Fruit fly (Drosophila melanogaster) whole organism, prepupa: ENCODE measurements around the gene Sps2.
A peak's percentile ranks its signal among the peaks of the same experiment; 100 is the strongest.

Experiments
- CG10631 ChIP-seq: fragments of 200-800 bp; sonication (Bioruptor generic); optimal IDR thresholded peaks from 2 replicates; lab custom pipeline; 2016; ENCODE audit warnings: missing biosample characterization, missing genetic modification characterization
- CG10669 ChIP-seq: fragments of 200-800 bp; sonication (Bioruptor generic); optimal IDR thresholded peaks from 3 replicates; lab custom pipeline; 2018; ENCODE audit warnings: missing biosample characterization, mild to moderate bottlenecking, missing genetic modification characterization, moderate library complexity
- CG11902 ChIP-seq: fragments of 200-800 bp; sonication (Bioruptor generic); optimal IDR thresholded peaks from 3 replicates; lab custom pipeline; 2016; ENCODE audit warnings: missing biosample characterization, missing genetic modification characterization
- CG15336 ChIP-seq: fragments of 200-800 bp; sonication (Bioruptor generic); IDR thresholded peaks from 2 replicates; pipeline ENCODE4 v1.3.6; 2022; ENCODE audit warnings: missing biosample characterization, missing genetic modification characterization
- CG1621 ChIP-seq: fragments of 200-800 bp; sonication (Bioruptor generic); optimal IDR thresholded peaks from 3 replicates; lab custom pipeline; 2018; ENCODE audit warnings: missing biosample characterization, mild to moderate bottlenecking, missing genetic modification characterization
- CG16779 ChIP-seq: fragments of 200-800 bp; sonication (Bioruptor generic); optimal IDR thresholded peaks from 3 replicates; lab custom pipeline; 2017; ENCODE audit warnings: missing biosample characterization, mild to moderate bottlenecking, missing genetic modification characterization
- CG3032 ChIP-seq: fragments of 200-800 bp; optimal IDR thresholded peaks from 2 replicates; lab custom pipeline; 2019; ENCODE audit warnings: missing biosample characterization, mild to moderate bottlenecking, missing genetic modification characterization, moderate library complexity
- CG31627 ChIP-seq: fragments of 200-800 bp; sonication (Bioruptor generic); optimal IDR thresholded peaks from 3 replicates; lab custom pipeline; 2016; ENCODE audit warnings: missing biosample characterization, missing genetic modification characterization
- CG32006 ChIP-seq: fragments of 200-800 bp; sonication (Bioruptor generic); optimal IDR thresholded peaks from 3 replicates; lab custom pipeline; 2017; ENCODE audit warnings: missing biosample characterization, mild to moderate bottlenecking, missing genetic modification characterization
- CG34406 ChIP-seq: fragments of 200-800 bp; sonication (Bioruptor generic); optimal IDR thresholded peaks from 3 replicates; lab custom pipeline; 2016; ENCODE audit warnings: missing biosample characterization, missing genetic modification characterization
- CG3919 ChIP-seq: fragments of 200-800 bp; sonication (Bioruptor generic); optimal IDR thresholded peaks from 3 replicates; lab custom pipeline; 2016; ENCODE audit warnings: missing biosample characterization, missing genetic modification characterization
- CG4318 ChIP-seq: fragments of 200-800 bp; sonication (Bioruptor generic); optimal IDR thresholded peaks from 3 replicates; lab custom pipeline; 2017; ENCODE audit warnings: missing biosample characterization, mild to moderate bottlenecking, missing genetic modification characterization
- CG6163 ChIP-seq: fragments of 200-800 bp; sonication (Bioruptor generic); IDR thresholded peaks from 3 replicates; pipeline ENCODE4 v1.3.6; 2022; ENCODE audit warnings: missing biosample characterization, missing genetic modification characterization
- CG6792 ChIP-seq: fragments of 200-800 bp; sonication (Bioruptor generic); optimal IDR thresholded peaks from 3 replicates; lab custom pipeline; 2016; ENCODE audit warnings: missing biosample characterization, missing genetic modification characterization
- CG6808 ChIP-seq: fragments of 200-800 bp; sonication (Bioruptor generic); optimal IDR thresholded peaks from 3 replicates; lab custom pipeline; 2017; ENCODE audit warnings: missing biosample characterization, missing genetic modification characterization, mild to moderate bottlenecking, moderate library complexity, missing genetic modification reagents
- CG6854 ChIP-seq: fragments of 200-800 bp; sonication (Bioruptor generic); optimal IDR thresholded peaks from 2 replicates; lab custom pipeline; 2017; ENCODE audit warnings: missing biosample characterization, mild to moderate bottlenecking, missing genetic modification characterization
- CG7368 ChIP-seq: fragments of 200-800 bp; sonication (Bioruptor generic); optimal IDR thresholded peaks from 3 replicates; lab custom pipeline; 2016; ENCODE audit warnings: missing biosample characterization, missing genetic modification characterization
- CG8119 ChIP-seq: fragments of 200-800 bp; sonication (Bioruptor generic); IDR thresholded peaks from 3 replicates; pipeline ENCODE4 v1.3.6; 2022; ENCODE audit warnings: missing biosample characterization, missing genetic modification characterization
- CG8632 ChIP-seq: fragments of 200-800 bp; sonication (Bioruptor generic); optimal IDR thresholded peaks from 3 replicates; lab custom pipeline; 2016; ENCODE audit warnings: missing biosample characterization, missing genetic modification characterization
- Eip75B ChIP-seq: fragments of 200-800 bp; sonication (Bioruptor generic); optimal IDR thresholded peaks from 3 replicates; lab custom pipeline; 2016; ENCODE audit warnings: missing biosample characterization, missing genetic modification characterization
- Eip78C ChIP-seq: fragments of 200-800 bp; sonication (Bioruptor generic); peaks from one replicate; lab custom pipeline; 2016; ENCODE audit warnings: missing biosample characterization, missing genetic modification characterization
- Eip93F ChIP-seq: fragments of 200-800 bp; sonication (Bioruptor generic); optimal IDR thresholded peaks from 2 replicates; lab custom pipeline; 2016; ENCODE audit warnings: missing biosample characterization, mild to moderate bottlenecking, missing genetic modification characterization
- Gug ChIP-seq: fragments of 200-800 bp; sonication (Bioruptor generic); IDR thresholded peaks from 2 replicates; pipeline ENCODE4 v1.3.6; 2022; ENCODE audit warnings: missing biosample characterization, missing genetic modification characterization
- Hr38 ChIP-seq: sonication (Bioruptor generic); optimal IDR thresholded peaks from 2 replicates; lab custom pipeline; 2016; ENCODE audit warnings: missing biosample characterization, missing genetic modification characterization
- Hr4 ChIP-seq: fragments of 200-800 bp; sonication (Bioruptor generic); optimal IDR thresholded peaks from 3 replicates; lab custom pipeline; 2016; ENCODE audit warnings: missing biosample characterization, missing genetic modification characterization
- Lpt ChIP-seq: fragments of 200-800 bp; sonication (Bioruptor generic); optimal IDR thresholded peaks from 3 replicates; lab custom pipeline; 2016; ENCODE audit warnings: missing biosample characterization, missing genetic modification characterization
- Met ChIP-seq: fragments of 200-800 bp; sonication (Bioruptor generic); optimal IDR thresholded peaks from 3 replicates; lab custom pipeline; 2016; ENCODE audit warnings: missing biosample characterization, missing genetic modification characterization
- OdsH ChIP-seq: fragments of 200-800 bp; sonication (Bioruptor generic); optimal IDR thresholded peaks from 3 replicates; lab custom pipeline; 2016; ENCODE audit warnings: missing biosample characterization, missing genetic modification characterization
- Smox ChIP-seq: fragments of 200-800 bp; sonication (Bioruptor generic); optimal IDR thresholded peaks from 3 replicates; lab custom pipeline; 2016; ENCODE audit warnings: missing biosample characterization, missing genetic modification characterization
- Sox102F ChIP-seq: fragments of 200-800 bp; sonication (Bioruptor generic); optimal IDR thresholded peaks from 2 replicates; lab custom pipeline; 2016; ENCODE audit warnings: missing biosample characterization, mild to moderate bottlenecking, missing genetic modification characterization
- Sox14 ChIP-seq: fragments of 200-800 bp; sonication (Bioruptor generic); optimal IDR thresholded peaks from 3 replicates; lab custom pipeline; 2016; ENCODE audit warnings: missing biosample characterization, missing genetic modification characterization
- Sox15 ChIP-seq: fragments of 200-800 bp; sonication (Bioruptor generic); optimal IDR thresholded peaks from 3 replicates; lab custom pipeline; 2016; ENCODE audit warnings: missing biosample characterization, missing genetic modification characterization
- achi ChIP-seq: fragments of 200-800 bp; sonication (Bioruptor generic); optimal IDR thresholded peaks from 3 replicates; lab custom pipeline; 2016; ENCODE audit warnings: missing biosample characterization, missing genetic modification characterization
- acj6 ChIP-seq: fragments of 200-800 bp; sonication (Bioruptor generic); optimal IDR thresholded peaks from 3 replicates; lab custom pipeline; 2016; ENCODE audit warnings: missing biosample characterization, missing genetic modification characterization
- cyc ChIP-seq: fragments of 200-800 bp; sonication (Bioruptor generic); optimal IDR thresholded peaks from 3 replicates; lab custom pipeline; 2016; ENCODE audit warnings: missing biosample characterization, missing genetic modification characterization
- dac ChIP-seq: fragments of 200-800 bp; sonication (Bioruptor generic); optimal IDR thresholded peaks from 2 replicates; lab custom pipeline; 2017; ENCODE audit warnings: missing biosample characterization, mild to moderate bottlenecking, missing genetic modification characterization
- dsx ChIP-seq: fragments of 200-800 bp; optimal IDR thresholded peaks from 3 replicates; lab custom pipeline; 2019; ENCODE audit warnings: missing biosample characterization, mild to moderate bottlenecking, missing genetic modification characterization, moderate library complexity; ENCODE audit not compliant: poor library complexity, severe bottlenecking
- eg ChIP-seq: fragments of 200-800 bp; sonication (Bioruptor generic); IDR thresholded peaks from 3 replicates; pipeline ENCODE4 v1.3.6; 2022; ENCODE audit warnings: missing biosample characterization, missing genetic modification characterization
- esn ChIP-seq: fragments of 200-800 bp; sonication (Bioruptor generic); optimal IDR thresholded peaks from 2 replicates; lab custom pipeline; 2016; ENCODE audit warnings: missing biosample characterization, mild to moderate bottlenecking, missing genetic modification characterization, moderate library complexity
- fkh ChIP-seq: fragments of 200-800 bp; sonication (Bioruptor generic); optimal IDR thresholded peaks from 3 replicates; lab custom pipeline; 2017; ENCODE audit warnings: missing biosample characterization, mild to moderate bottlenecking, missing genetic modification characterization, moderate library complexity
- lz ChIP-seq: fragments of 200-800 bp; sonication (Bioruptor generic); optimal IDR thresholded peaks from 3 replicates; lab custom pipeline; 2016; ENCODE audit warnings: missing biosample characterization, missing genetic modification characterization
- net ChIP-seq: fragments of 200-800 bp; sonication (Bioruptor generic); optimal IDR thresholded peaks from 3 replicates; lab custom pipeline; 2016; ENCODE audit warnings: missing biosample characterization, missing genetic modification characterization
- pdm3 ChIP-seq: fragments of 200-800 bp; sonication (Bioruptor generic); optimal IDR thresholded peaks from 3 replicates; lab custom pipeline; 2016; ENCODE audit warnings: missing biosample characterization, missing genetic modification characterization
- salr ChIP-seq, 2 experiments: fragments of 200-800 bp; sonication (Bioruptor generic); optimal IDR thresholded peaks; 3 replicates each; lab custom pipeline; 2016 to 2018; ENCODE audit warnings: missing biosample characterization in 2 of 2, missing genetic modification characterization in 2 of 2, mild to moderate bottlenecking in 1 of 2
- spab ChIP-seq: fragments of 200-800 bp; sonication (Bioruptor generic); optimal IDR thresholded peaks from 2 replicates; lab custom pipeline; 2017; ENCODE audit warnings: missing biosample characterization, mild to moderate bottlenecking, missing genetic modification characterization, missing genetic modification reagents
- ss ChIP-seq, 2 experiments: fragments of 200-800 bp; sonication (Bioruptor generic); optimal IDR thresholded peaks; 2 replicates in 1 of 2; 3 replicates in 1 of 2; lab custom pipeline; 2017 to 2018; ENCODE audit warnings: mild to moderate bottlenecking in 2 of 2, missing biosample characterization in 2 of 2, missing genetic modification characterization in 2 of 2, moderate library complexity in 1 of 2
- topi ChIP-seq: fragments of 200-800 bp; sonication (Bioruptor generic); optimal IDR thresholded peaks from 3 replicates; lab custom pipeline; 2016; ENCODE audit warnings: missing biosample characterization, missing genetic modification characterization
- vri ChIP-seq: fragments of 200-800 bp; sonication (Bioruptor generic); optimal IDR thresholded peaks from 3 replicates; lab custom pipeline; 2016; ENCODE audit warnings: missing biosample characterization, mild to moderate bottlenecking, missing genetic modification characterization

Gene Sps2

DNA sequence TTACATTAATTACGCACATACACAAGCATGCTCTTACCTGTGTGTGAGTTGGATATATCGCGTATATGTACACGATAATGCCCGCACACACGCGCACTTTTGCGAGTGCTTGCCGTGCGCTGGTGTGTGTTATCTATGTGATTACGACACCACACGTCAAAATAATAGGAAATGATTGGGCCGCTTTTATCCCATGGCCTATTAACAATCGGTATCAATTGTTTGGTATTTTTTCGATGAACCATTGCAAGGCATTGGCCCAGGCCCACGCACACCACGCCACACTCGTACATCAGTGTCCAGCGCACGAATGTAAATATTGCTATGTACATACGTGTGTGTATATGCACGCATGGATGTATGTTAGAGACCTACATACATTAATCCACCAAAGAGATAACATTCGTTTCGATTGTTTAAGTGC lies 7.5 kb upstream of the Sps2 start (continued):
- TF ChIP-seq dac (GFP tag; lab: Kevin White, UChicago) = no peak
- peak; percentile 61 for TF ChIP-seq CG6854 (GFP tag; lab: Kevin White, UChicago)
- peak; percentile 38 for TF ChIP-seq Met
- TF ChIP-seq CG6792 (GFP tag; lab: Kevin White, UChicago) = no peak
- peak; percentile 23 for TF ChIP-seq Eip93F (GFP tag; lab: Kevin White, UChicago)
- peak in 1 of 2 experiments; percentile 81 for TF ChIP-seq ss (GFP tag; optimal IDR thresholded peaks at IDR 0.05; lab: Kevin White, UChicago)

DNA sequence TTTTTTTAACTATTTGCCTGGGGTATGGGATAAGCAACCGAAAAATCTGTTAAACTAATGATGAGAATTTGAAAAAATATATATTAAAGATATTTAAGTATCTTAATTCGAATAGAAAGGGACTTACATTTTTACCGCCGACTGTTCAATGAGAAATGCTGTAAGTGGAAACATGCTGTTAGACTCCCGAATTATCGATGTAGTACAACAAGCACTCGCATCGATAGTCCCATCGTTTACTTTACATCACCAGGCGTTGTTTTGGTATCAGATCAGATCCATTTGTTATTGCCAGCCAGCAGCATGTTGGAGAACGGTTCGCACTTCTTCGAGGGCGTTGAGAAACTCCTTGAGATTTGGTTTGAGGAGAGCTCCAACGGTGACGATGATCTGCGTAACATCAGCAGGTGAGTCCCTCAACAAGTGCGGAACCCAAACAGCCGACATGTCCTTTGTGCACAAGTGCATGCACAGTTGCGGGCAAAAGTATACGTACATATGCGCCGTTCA lies 3.1 kb upstream of the Sps2 start, which contains the start of gene SamDC:
Gene SamDC, plus strand, starts transcription at position 246 of the 510 bp plus-strand sequence.
- TF ChIP-seq CG1621 (tag; lab: Kevin White, UChicago) (no peak), spab (GFP tag; lab: Kevin White, UChicago) (no peak), CG34406 (no peak), eg (no peak), Eip78C (peak; percentile 73), Hr4 (GFP tag; lab: Kevin White, UChicago) (peak; percentile 28), net (GFP tag; lab: Kevin White, UChicago) (peak; percentile 13), CG3919 (peak; percentile 21), CG8632 (GFP tag; lab: Kevin White, UChicago) (no peak), Gug (GFP tag; lab: Robert Waterston, UW) (no peak), CG6808 (no peak), vri (GFP tag; lab: Kevin White, UChicago) (peak; percentile 44), CG11902 (GFP tag; lab: Kevin White, UChicago) (no peak), pdm3 (GFP tag; lab: Kevin White, UChicago) (peak; percentile 39), CG15336 (GFP tag; lab: Robert Waterston, UW) (peak; percentile 63), achi (GFP tag; lab: Kevin White, UChicago) (peak; percentile 1), CG10631 (GFP tag; lab: Kevin White, UChicago) (peak; percentile 45), CG6854 (GFP tag; lab: Kevin White, UChicago) (peak; percentile 19), Hr38 (GFP tag; lab: Kevin White, UChicago) (no peak), Smox (peak; percentile 25), CG31627 (GFP tag; lab: Kevin White, UChicago) (no peak), CG7368 (GFP tag; lab: Kevin White, UChicago) (no peak), Lpt (GFP tag; lab: Kevin White, UChicago) (peak; percentile 16), CG3032 (tag; lab: Kevin White, UChicago) (peak; percentile 38), Sox15 (no peak), topi (peak; percentile 37), salr (GFP tag; optimal IDR thresholded peaks at IDR 0.05; lab: Kevin White, UChicago) (peak in 1 of 2 experiments; percentile 33), dac (GFP tag; lab: Kevin White, UChicago) (no peak), Eip75B (GFP tag; lab: Kevin White, UChicago) (peak; percentile 9), Met (peak; percentile 18), CG16779 (tag; lab: Kevin White, UChicago) (no peak), Eip93F (GFP tag; lab: Kevin White, UChicago) (peak; percentile 25), OdsH (GFP tag; lab: Kevin White, UChicago) (peak; percentile 31), CG4318 (GFP tag; lab: Kevin White, UChicago) (no peak), Sox102F (GFP tag; lab: Kevin White, UChicago) (peak; percentile 8), CG6163 (no peak), cyc (peak; percentile 1), CG32006 (GFP tag; lab: Kevin White, UChicago) (no peak), CG8119 (no peak), CG10669 (GFP tag; lab: Kevin White, UChicago) (no peak), ss (GFP tag; optimal IDR thresholded peaks at IDR 0.05; lab: Kevin White, UChicago) (no peak), Sox14 (GFP tag; lab: Kevin White, UChicago) (peak; percentile 58), dsx (peak; percentile 19), fkh (GFP tag; lab: Kevin White, UChicago) (peak; percentile 78), lz (GFP tag; lab: Kevin White, UChicago) (peak; percentile 15), acj6 (peak; percentile 30), esn (GFP tag; lab: Kevin White, UChicago) (peak; percentile 53)
